Worm (Caenorhabditis elegans) whole organism, L4 larva: ENCODE data around the gene pmp-3.

Experiments used
- F49E8.2 ChIP-seq: sonication (generic microtip); optimal IDR thresholded peaks from 2 replicates; lab custom pipeline; 2016; ENCODE audit warnings: missing compliant biosample characterization, mild to moderate bottlenecking, missing genetic modification characterization, borderline replicate concordance
- Y105C5A.15 ChIP-seq: fragments of 200-800 bp; sonication (Bioruptor generic); IDR thresholded peaks from 2 replicates; pipeline ENCODE4 v1.3.6; 2022; ENCODE audit warnings: missing genetic modification characterization, missing compliant biosample characterization
- Y48G9A.11 ChIP-seq: fragments of 200-800 bp; sonication (Bioruptor generic); IDR thresholded peaks from 2 replicates; pipeline ENCODE4 v1.3.6; 2022; ENCODE audit warnings: missing genetic modification reagents, missing genetic modification characterization, missing compliant biosample characterization
- Y5F2A.4 ChIP-seq: fragments of 200-800 bp; sonication (Bioruptor generic); optimal IDR thresholded peaks from 2 replicates; lab custom pipeline; 2018; ENCODE audit warnings: mild to moderate bottlenecking, missing genetic modification characterization, missing compliant biosample characterization
- ZK546.5 ChIP-seq, 2 experiments: sonication (generic microtip); optimal IDR thresholded peaks; 2 replicates each; lab custom pipeline; 2017; ENCODE audit warnings: missing biosample characterization in 2 of 2, missing genetic modification characterization in 2 of 2
- aly-2 ChIP-seq: sonication (generic microtip); optimal IDR thresholded peaks from 2 replicates; lab custom pipeline; 2018; ENCODE audit warnings: missing biosample characterization, missing genetic modification characterization
- attf-4 ChIP-seq: sonication (generic microtip); optimal IDR thresholded peaks from 3 replicates; lab custom pipeline; 2017; ENCODE audit warnings: missing biosample characterization, missing genetic modification characterization
- ceh-20 ChIP-seq: fragments of 200-800 bp; sonication (Bioruptor generic); IDR thresholded peaks from 2 replicates; pipeline ENCODE4 v1.3.6; 2022; ENCODE audit warnings: missing genetic modification reagents, missing genetic modification characterization, missing compliant biosample characterization
- ceh-32 ChIP-seq: sonication (generic microtip); optimal IDR thresholded peaks from 2 replicates; lab custom pipeline; 2016; ENCODE audit warnings: mild to moderate bottlenecking, missing genetic modification characterization, missing compliant biosample characterization; ENCODE audit not compliant: poor library complexity
- ceh-62 ChIP-seq: sonication (generic microtip); optimal IDR thresholded peaks from 2 replicates; lab custom pipeline; 2017; ENCODE audit warnings: missing biosample characterization, missing genetic modification characterization
- ctbp-1 ChIP-seq: fragments of 200-800 bp; sonication (Bioruptor generic); IDR thresholded peaks from 2 replicates; pipeline ENCODE4 v1.3.6; 2022; ENCODE audit warnings: missing genetic modification reagents, missing genetic modification characterization, missing compliant biosample characterization
- daf-19 ChIP-seq: fragments of 200-800 bp; sonication (Bioruptor generic); conservative IDR thresholded peaks from 2 replicates; pipeline ENCODE4 v1.3.6; 2022; ENCODE audit warnings: missing genetic modification characterization, missing compliant biosample characterization
- dmd-9 ChIP-seq: fragments of 200-800 bp; sonication (Bioruptor generic); IDR thresholded peaks from 2 replicates; pipeline ENCODE4 v1.3.6; 2022; ENCODE audit warnings: missing genetic modification reagents, missing genetic modification characterization, missing compliant biosample characterization
- dve-1 ChIP-seq: sonication (generic microtip); optimal IDR thresholded peaks from 2 replicates; lab custom pipeline; 2017; ENCODE audit warnings: antibody characterized with exemption, mild to moderate bottlenecking, missing genetic modification characterization, missing compliant biosample characterization; ENCODE audit not compliant: insufficient read depth
- egl-27 ChIP-seq: sonication (generic microtip); optimal IDR thresholded peaks from 3 replicates; lab custom pipeline; 2017; ENCODE audit warnings: missing biosample characterization, missing genetic modification reagents, missing genetic modification characterization
- gei-8 ChIP-seq: fragments of 200-800 bp; sonication (Bioruptor generic); optimal IDR thresholded peaks from 2 replicates; lab custom pipeline; 2018; ENCODE audit warnings: mild to moderate bottlenecking, missing genetic modification characterization, missing compliant biosample characterization
- hmg-1.1 ChIP-seq: fragments of 200-800 bp; sonication (Bioruptor generic); IDR thresholded peaks from 2 replicates; pipeline ENCODE4 v1.3.6; 2022; ENCODE audit warnings: missing genetic modification reagents, missing genetic modification characterization, missing compliant biosample characterization
- jun-1 ChIP-seq: fragments of 150-350 bp; optimal IDR thresholded peaks from 2 replicates; lab custom pipeline; 2014; ENCODE audit warnings: missing biosample characterization, missing genetic modification reagents, missing genetic modification characterization
- lim-7 ChIP-seq: fragments of 200-800 bp; sonication (Bioruptor generic); IDR thresholded peaks from 2 replicates; pipeline ENCODE4 v1.3.6; 2022; ENCODE audit warnings: missing genetic modification characterization, missing compliant biosample characterization
- lin-1 ChIP-seq: fragments of 200-800 bp; sonication (Bioruptor generic); IDR thresholded peaks from 2 replicates; pipeline ENCODE4 v1.3.6; 2022; ENCODE audit warnings: missing genetic modification reagents, missing genetic modification characterization, missing compliant biosample characterization
- lin-15B ChIP-seq: fragments of 150-350 bp; sonication (generic microtip); optimal IDR thresholded peaks from 3 replicates; lab custom pipeline; 2014; ENCODE audit warnings: missing biosample characterization, missing genetic modification characterization
- lin-29 ChIP-seq: fragments of 200-800 bp; sonication (Bioruptor generic); IDR thresholded peaks from 2 replicates; pipeline ENCODE4 v1.3.6; 2022; ENCODE audit warnings: missing genetic modification reagents, missing genetic modification characterization, missing compliant biosample characterization
- lin-39 ChIP-seq: fragments of 150-350 bp; optimal IDR thresholded peaks from 2 replicates; lab custom pipeline; 2014; ENCODE audit warnings: missing biosample characterization, missing genetic modification reagents, missing genetic modification characterization
- lsy-2 ChIP-seq, 2 experiments: fragments of 150-350 bp in 1 of 2; sonication (generic microtip) in 1 of 2; optimal IDR thresholded peaks; 2 replicates each; lab custom pipeline; 2014 to 2017; ENCODE audit warnings: missing biosample characterization in 2 of 2, missing genetic modification characterization in 2 of 2
- mep-1 ChIP-seq: fragments of 150-350 bp; sonication (generic microtip); optimal IDR thresholded peaks from 3 replicates; lab custom pipeline; 2014; ENCODE audit warnings: missing biosample characterization, missing genetic modification characterization
- mes-2 ChIP-seq: sonication (generic microtip); optimal IDR thresholded peaks from 2 replicates; lab custom pipeline; 2016; ENCODE audit warnings: missing genotype, mild to moderate bottlenecking, missing genetic modification characterization, missing compliant biosample characterization; ENCODE audit not compliant: poor library complexity, severe bottlenecking
- mxl-3 ChIP-seq: fragments of 200-800 bp; sonication (Bioruptor generic); optimal IDR thresholded peaks from 2 replicates; lab custom pipeline; 2018; ENCODE audit warnings: mild to moderate bottlenecking, missing genetic modification characterization, missing compliant biosample characterization
- nhr-28 ChIP-seq: fragments of 150-350 bp; optimal IDR thresholded peaks from 2 replicates; lab custom pipeline; 2014; ENCODE audit warnings: missing biosample characterization, missing genetic modification characterization
- nhr-48 ChIP-seq: sonication (generic microtip); optimal IDR thresholded peaks from 2 replicates; lab custom pipeline; 2016; ENCODE audit warnings: mild to moderate bottlenecking, missing genetic modification characterization, missing compliant biosample characterization
- nhr-6 ChIP-seq: fragments of 150-350 bp; optimal IDR thresholded peaks from 2 replicates; lab custom pipeline; 2014; ENCODE audit warnings: missing biosample characterization, missing genetic modification characterization
- pha-4 ChIP-seq, 2 experiments: fragments of 150-350 bp in 1 of 2; fragments of 200-800 bp in 1 of 2; sonication (Bioruptor generic) in 1 of 2; IDR thresholded peaks in 1 of 2; optimal IDR thresholded peaks in 1 of 2; 2 replicates each; pipeline versions ENCODE4 v1.3.6 to Lab custom; 2014 to 2022; ENCODE audit warnings: missing genetic modification characterization in 2 of 2, missing genetic modification reagents in 2 of 2, missing biosample characterization in 1 of 2, missing compliant biosample characterization in 1 of 2
- saeg-2 ChIP-seq: fragments of 200-800 bp; sonication (Bioruptor generic); IDR thresholded peaks from 2 replicates; pipeline ENCODE4 v1.3.6; 2022; ENCODE audit warnings: missing genetic modification reagents, missing genetic modification characterization, missing compliant biosample characterization
- skn-1 ChIP-seq: fragments of 150-350 bp; optimal IDR thresholded peaks from 2 replicates; lab custom pipeline; 2014; ENCODE audit warnings: missing biosample characterization, missing genetic modification characterization
- spr-1 ChIP-seq: sonication (generic microtip); optimal IDR thresholded peaks from 2 replicates; lab custom pipeline; 2016; ENCODE audit warnings: mild to moderate bottlenecking, missing genetic modification characterization, missing compliant biosample characterization
- spr-3 ChIP-seq: fragments of 200-800 bp; sonication (Bioruptor generic); optimal IDR thresholded peaks from 2 replicates; lab custom pipeline; 2018; ENCODE audit warnings: mild to moderate bottlenecking, missing genetic modification characterization, missing compliant biosample characterization
- tra-1 ChIP-seq: fragments of 200-800 bp; sonication (Bioruptor generic); IDR thresholded peaks from 2 replicates; pipeline ENCODE4 v1.3.6; 2022; ENCODE audit warnings: missing genetic modification reagents, missing genetic modification characterization, missing compliant biosample characterization
- unc-130 ChIP-seq: sonication (generic microtip); optimal IDR thresholded peaks from 2 replicates; lab custom pipeline; 2016; ENCODE audit warnings: missing genetic modification reagents, missing genetic modification characterization, missing compliant biosample characterization
- unc-62 ChIP-seq, 3 experiments: fragments of 150-350 bp in 1 of 3; sonication (generic microtip); optimal IDR thresholded peaks in 2 of 3; peaks in 1 of 3; 1 replicate in 1 of 3; 2 replicates in 2 of 3; lab custom pipeline; 2014 to 2017; ENCODE audit warnings: missing biosample characterization in 3 of 3, missing genetic modification characterization in 3 of 3, missing genetic modification reagents in 3 of 3, missing genotype in 1 of 3
- vab-7 ChIP-seq: fragments of 200-800 bp; sonication (Bioruptor generic); IDR thresholded peaks from 2 replicates; pipeline ENCODE4 v1.3.6; 2022; ENCODE audit warnings: missing genetic modification reagents, missing genetic modification characterization, missing compliant biosample characterization
- ztf-7 ChIP-seq: fragments of 150-350 bp; optimal IDR thresholded peaks from 2 replicates; lab custom pipeline; 2014; ENCODE audit warnings: missing biosample characterization, missing genetic modification characterization

Gene pmp-3

ce11 chrV:14660608-14661355 lies 14.2 kb downstream of the pmp-3 start, which contains the start of gene srh-17 (continued):
- TF ChIP-seq lsy-2 (tag; optimal IDR thresholded peaks at IDR 0.05; lab: Kevin White, UChicago), result no peak
- no peak for TF ChIP-seq ceh-62 (tag; lab: Kevin White, UChicago)
- TF ChIP-seq nhr-6, result peak; percentile 5
- no peak for TF ChIP-seq lin-39 (tag; lab: Kevin White, UChicago)
- TF ChIP-seq dmd-9 (GFP tag; lab: Robert Waterston, UW), result no peak
- no peak for TF ChIP-seq ctbp-1 (GFP tag; lab: Robert Waterston, UW)
- TF ChIP-seq hmg-1.1 (GFP tag; lab: Robert Waterston, UW), result no peak
- no peak for TF ChIP-seq ZK546.5 (tag; optimal IDR thresholded peaks at IDR 0.05; lab: Kevin White, UChicago)
- no peak for TF ChIP-seq lin-29 (GFP tag; lab: Robert Waterston, UW)
- TF ChIP-seq tra-1 (GFP tag; lab: Robert Waterston, UW), result no peak
- TF ChIP-seq Y5F2A.4 (GFP tag; lab: Kevin White, UChicago), result no peak
- TF ChIP-seq spr-1, result no peak
- TF ChIP-seq lin-1, result no peak
- TF ChIP-seq egl-27 (tag; lab: Kevin White, UChicago), result no peak
- no peak for TF ChIP-seq skn-1 (tag; lab: Kevin White, UChicago)
- TF ChIP-seq mep-1 (tag; lab: Kevin White, UChicago), result no peak
- no peak for TF ChIP-seq unc-130 (GFP tag; lab: Kevin White, UChicago)
- no peak for TF ChIP-seq gei-8
- no peak for TF ChIP-seq aly-2 (tag; lab: Kevin White, UChicago)
- peak; percentile 65; the same call in 1 of the 2 replicates for TF ChIP-seq ceh-20 (GFP tag; lab: Robert Waterston, UW)
- TF ChIP-seq lin-15B, result no peak
- no peak for TF ChIP-seq saeg-2 (GFP tag; lab: Robert Waterston, UW)
- no peak for TF ChIP-seq ceh-32 (tag; lab: Kevin White, UChicago)
- TF ChIP-seq spr-3, result no peak
- TF ChIP-seq mxl-3, result peak; percentile 93
- TF ChIP-seq vab-7 (GFP tag; lab: Robert Waterston, UW), result no peak
- TF ChIP-seq daf-19, result no peak
- no peak for TF ChIP-seq jun-1 (tag; lab: Kevin White, UChicago)
- TF ChIP-seq Y48G9A.11 (GFP tag; lab: Robert Waterston, UW), result no peak
- TF ChIP-seq mes-2, result no peak
- no peak for TF ChIP-seq pha-4 (GFP tag; IDR thresholded peaks at IDR 0.05; lab: Robert Waterston, UW)
- TF ChIP-seq pha-4 (tag; optimal IDR thresholded peaks at IDR 0.05; lab: Kevin White, UChicago), result no peak
- no peak for TF ChIP-seq lim-7
- TF ChIP-seq nhr-48 (tag; lab: Kevin White, UChicago), result peak; percentile 90
- TF ChIP-seq unc-62 (GFP tag; optimal IDR thresholded peaks at IDR 0.05 in 1 of 2; lab: Kevin White, UChicago), result peak in 1 of 2 experiments; percentile 72
- TF ChIP-seq unc-62 (tag; optimal IDR thresholded peaks at IDR 0.05; lab: Kevin White, UChicago), result no peak
- peak; percentile 71 for TF ChIP-seq nhr-28 (tag; lab: Kevin White, UChicago)
- no peak for TF ChIP-seq ztf-7 (tag; lab: Kevin White, UChicago)
- TF ChIP-seq F49E8.2 (tag; lab: Kevin White, UChicago), result no peak
- TF ChIP-seq dve-1 (tag; lab: Kevin White, UChicago), result no peak
- TF ChIP-seq Y105C5A.15, result no peak
- TF ChIP-seq attf-4 (tag; lab: Kevin White, UChicago), result no peak
